Fruit fly (Drosophila melanogaster) whole organism, embryonic: ENCODE data around the gene meep.

Experiments used
- CG1024 ChIP-seq: fragments of 200-800 bp; sonication (Bioruptor generic); IDR thresholded peaks from 2 replicates; pipeline ENCODE4 v1.3.6; 2022; ENCODE audit warnings: missing biosample characterization, missing genetic modification characterization
- CG10267 ChIP-seq: fragments of 200-800 bp; sonication (Bioruptor generic); optimal IDR thresholded peaks from 2 replicates; lab custom pipeline; 2018; ENCODE audit warnings: missing biosample characterization, mild to moderate bottlenecking, missing genetic modification characterization, moderate library complexity
- CG10959 ChIP-seq: fragments of 200-800 bp; sonication (Bioruptor generic); IDR thresholded peaks from 2 replicates; pipeline ENCODE4 v1.3.6; 2022; ENCODE audit warnings: missing biosample characterization, missing genetic modification characterization
- CG11696 ChIP-seq: fragments of 200-800 bp; sonication (Bioruptor generic); IDR thresholded peaks from 2 replicates; pipeline ENCODE4 v1.3.6; 2022; ENCODE audit warnings: missing biosample characterization, missing genetic modification characterization
- CG12236 ChIP-seq: fragments of 200-800 bp; sonication (Bioruptor generic); optimal IDR thresholded peaks from 2 replicates; lab custom pipeline; 2016; ENCODE audit warnings: missing biosample characterization, missing genetic modification characterization
- CG12299 ChIP-seq: fragments of 200-800 bp; sonication (Bioruptor generic); optimal IDR thresholded peaks from 2 replicates; lab custom pipeline; 2018; ENCODE audit warnings: missing biosample characterization, mild to moderate bottlenecking, missing genetic modification characterization
- CG12942 ChIP-seq: fragments of 200-800 bp; sonication (Bioruptor generic); optimal IDR thresholded peaks from 3 replicates; lab custom pipeline; 2016; ENCODE audit warnings: missing biosample characterization, missing genetic modification characterization
- CG13296 ChIP-seq: fragments of 200-800 bp; sonication (Bioruptor generic); optimal IDR thresholded peaks from 3 replicates; lab custom pipeline; 2018; ENCODE audit warnings: missing biosample characterization, mild to moderate bottlenecking, missing genetic modification characterization
- CG13424 ChIP-seq: fragments of 200-800 bp; sonication (Bioruptor generic); optimal IDR thresholded peaks from 2 replicates; lab custom pipeline; 2019; ENCODE audit warnings: missing biosample characterization, mild to moderate bottlenecking, missing genetic modification characterization, moderate library complexity
- CG13624 ChIP-seq: fragments of 200-800 bp; sonication (Bioruptor generic); optimal IDR thresholded peaks from 2 replicates; lab custom pipeline; 2016; ENCODE audit warnings: missing biosample characterization, missing genetic modification characterization
- CG13894 ChIP-seq: fragments of 200-800 bp; sonication (Bioruptor generic); optimal IDR thresholded peaks from 3 replicates; lab custom pipeline; 2018; ENCODE audit warnings: missing biosample characterization, mild to moderate bottlenecking, missing genetic modification characterization, moderate library complexity
- CG15011 ChIP-seq: fragments of 200-800 bp; sonication (Bioruptor generic); optimal IDR thresholded peaks from 3 replicates; lab custom pipeline; 2018; ENCODE audit warnings: missing biosample characterization, mild to moderate bottlenecking, missing genetic modification characterization
- CG15073 ChIP-seq: fragments of 200-800 bp; sonication (Bioruptor generic); optimal IDR thresholded peaks from 2 replicates; lab custom pipeline; 2016; ENCODE audit warnings: missing biosample characterization, missing genetic modification characterization
- CG17359 ChIP-seq: fragments of 200-800 bp; sonication (Bioruptor generic); optimal IDR thresholded peaks from 3 replicates; lab custom pipeline; 2018; ENCODE audit warnings: missing biosample characterization, mild to moderate bottlenecking, missing genetic modification characterization, moderate library complexity
- CG18011 ChIP-seq: fragments of 200-800 bp; sonication (Bioruptor generic); optimal IDR thresholded peaks from 2 replicates; lab custom pipeline; 2017; ENCODE audit warnings: missing biosample characterization, missing genetic modification characterization, mild to moderate bottlenecking, moderate library complexity, missing genotype
- CG18599 ChIP-seq: fragments of 200-800 bp; sonication (Bioruptor generic); optimal IDR thresholded peaks from 3 replicates; lab custom pipeline; 2017; ENCODE audit warnings: missing biosample characterization, missing genetic modification characterization, mild to moderate bottlenecking, moderate library complexity, missing genetic modification reagents
- CG2120 ChIP-seq: fragments of 200-800 bp; sonication (Bioruptor generic); optimal IDR thresholded peaks from 3 replicates; lab custom pipeline; 2016; ENCODE audit warnings: missing biosample characterization, missing genetic modification characterization
- CG34376 ChIP-seq: fragments of 200-800 bp; sonication (Bioruptor generic); optimal IDR thresholded peaks from 2 replicates; lab custom pipeline; 2018; ENCODE audit warnings: missing biosample characterization, mild to moderate bottlenecking, missing genetic modification characterization
- CG4360 ChIP-seq: fragments of 200-800 bp; sonication (Bioruptor generic); IDR thresholded peaks from 2 replicates; pipeline ENCODE4 v1.3.6; 2022; ENCODE audit warnings: missing biosample characterization, missing genetic modification characterization
- CG4854 ChIP-seq: fragments of 200-800 bp; sonication (Bioruptor generic); optimal IDR thresholded peaks from 2 replicates; lab custom pipeline; 2016; ENCODE audit warnings: missing biosample characterization, missing genetic modification characterization, inconsistent platforms
- CG6654 ChIP-seq: fragments of 200-800 bp; sonication (Bioruptor generic); optimal IDR thresholded peaks from 2 replicates; lab custom pipeline; 2017; ENCODE audit warnings: missing biosample characterization, mild to moderate bottlenecking, missing genetic modification characterization
- CG6813 ChIP-seq: fragments of 200-800 bp; sonication (Bioruptor generic); optimal IDR thresholded peaks from 2 replicates; lab custom pipeline; 2017; ENCODE audit warnings: missing biosample characterization, missing genetic modification characterization, mild to moderate bottlenecking, moderate library complexity, missing genetic modification reagents
- CG7556 ChIP-seq: fragments of 200-800 bp; sonication (Bioruptor generic); optimal IDR thresholded peaks from 2 replicates; lab custom pipeline; 2017; ENCODE audit warnings: missing biosample characterization, mild to moderate bottlenecking, missing genetic modification characterization
- CG8290 ChIP-seq, 3 experiments: fragments of 200-800 bp; sonication (Bioruptor generic); optimal IDR thresholded peaks; 2 replicates each; lab custom pipeline; 2016 to 2019; ENCODE audit warnings: missing biosample characterization in 3 of 3, missing genetic modification characterization in 3 of 3, mild to moderate bottlenecking in 2 of 3, moderate library complexity in 1 of 3
- CG9215 ChIP-seq: fragments of 200-800 bp; sonication (Bioruptor generic); IDR thresholded peaks from 2 replicates; pipeline ENCODE4 v1.3.6; 2022; ENCODE audit warnings: missing biosample characterization, missing genetic modification characterization
- Gug ChIP-seq: fragments of 200-800 bp; sonication (Bioruptor generic); IDR thresholded peaks from 4 replicates; pipeline ENCODE4 v1.3.6; 2022; ENCODE audit warnings: missing biosample characterization, missing genetic modification characterization
- HLH4C ChIP-seq: fragments of 200-800 bp; sonication (Bioruptor generic); IDR thresholded peaks from 3 replicates; pipeline ENCODE4 v1.3.6; 2022; ENCODE audit warnings: missing biosample characterization, missing genetic modification characterization; ENCODE audit not compliant: partially characterized antibody
- Hmr ChIP-seq: fragments of 200-800 bp; sonication (Bioruptor generic); optimal IDR thresholded peaks from 3 replicates; lab custom pipeline; 2017; ENCODE audit warnings: mild to moderate bottlenecking, missing biosample characterization, missing genetic modification reagents, missing genetic modification characterization
- MESR4 ChIP-seq: fragments of 200-800 bp; sonication (Bioruptor generic); optimal IDR thresholded peaks from 2 replicates; lab custom pipeline; 2018; ENCODE audit warnings: missing biosample characterization, mild to moderate bottlenecking, missing genetic modification characterization, moderate library complexity
- Nf-YC ChIP-seq: fragments of 200-800 bp; optimal IDR thresholded peaks from 3 replicates; lab custom pipeline; 2019; ENCODE audit warnings: missing biosample characterization, mild to moderate bottlenecking, missing genetic modification characterization, moderate library complexity
- Scr ChIP-seq: fragments of 200-800 bp; sonication (Bioruptor generic); IDR thresholded peaks from 2 replicates; pipeline ENCODE4 v1.3.6; 2022; ENCODE audit warnings: missing biosample characterization, missing genetic modification characterization; ENCODE audit not compliant: partially characterized antibody
- Side ChIP-seq: fragments of 200-800 bp; sonication (Bioruptor generic); optimal IDR thresholded peaks from 2 replicates; lab custom pipeline; 2016; ENCODE audit warnings: missing biosample characterization, missing genetic modification characterization
- YL-1 ChIP-seq: fragments of 200-800 bp; sonication (Bioruptor generic); optimal IDR thresholded peaks from 3 replicates; lab custom pipeline; 2017; ENCODE audit warnings: missing biosample characterization, mild to moderate bottlenecking, missing genetic modification characterization
- bab2 ChIP-seq: fragments of 200-800 bp; sonication (Bioruptor generic); optimal IDR thresholded peaks from 2 replicates; lab custom pipeline; 2016; ENCODE audit warnings: missing biosample characterization, missing genetic modification characterization
- crol ChIP-seq: fragments of 200-800 bp; sonication (Bioruptor generic); IDR thresholded peaks from 2 replicates; pipeline ENCODE4 v1.3.6; 2022; ENCODE audit warnings: missing biosample characterization, missing genetic modification characterization
- crp ChIP-seq, 2 experiments: fragments of 200-800 bp; sonication (Bioruptor generic); optimal IDR thresholded peaks; 2 replicates in 1 of 2; 3 replicates in 1 of 2; lab custom pipeline; 2017; ENCODE audit warnings: missing biosample characterization in 2 of 2, missing genetic modification characterization in 2 of 2, mild to moderate bottlenecking in 1 of 2, moderate library complexity in 1 of 2
- eve ChIP-seq, 2 experiments: fragments of >200 bp; optimal IDR thresholded peaks; 2 replicates each; lab custom pipeline; 2017; ENCODE audit warnings: missing biosample characterization in 2 of 2, missing genetic modification characterization in 2 of 2
- fd64A ChIP-seq: fragments of 200-800 bp; sonication (Bioruptor generic); optimal IDR thresholded peaks from 3 replicates; lab custom pipeline; 2018; ENCODE audit warnings: missing biosample characterization, mild to moderate bottlenecking, missing genetic modification characterization
- gt ChIP-seq: fragments of 200-800 bp; sonication (Bioruptor generic); IDR thresholded peaks from 2 replicates; pipeline ENCODE4 v1.3.6; 2022; ENCODE audit warnings: missing biosample characterization, missing genetic modification characterization
- her ChIP-seq: fragments of 200-800 bp; sonication (Bioruptor generic); optimal IDR thresholded peaks from 2 replicates; lab custom pipeline; 2016; ENCODE audit warnings: missing biosample characterization, missing genetic modification characterization
- hth ChIP-seq: fragments of >200 bp; optimal IDR thresholded peaks from 2 replicates; lab custom pipeline; 2017; ENCODE audit warnings: inconsistent platforms
- nom ChIP-seq: fragments of 200-800 bp; sonication (Bioruptor generic); optimal IDR thresholded peaks from 2 replicates; lab custom pipeline; 2017; ENCODE audit warnings: missing biosample characterization, missing genetic modification characterization, mild to moderate bottlenecking, moderate library complexity, missing genetic modification reagents
- pum ChIP-seq: fragments of 200-800 bp; sonication (Bioruptor generic); optimal IDR thresholded peaks from 2 replicates; lab custom pipeline; 2016; ENCODE audit warnings: missing biosample characterization, missing genetic modification characterization
- seq ChIP-seq: fragments of 200-800 bp; sonication (Bioruptor generic); IDR thresholded peaks from 2 replicates; pipeline ENCODE4 v1.3.6; 2022; ENCODE audit warnings: missing biosample characterization, missing genetic modification characterization
- sisA ChIP-seq: fragments of 200-800 bp; sonication (Bioruptor generic); IDR thresholded peaks from 2 replicates; pipeline ENCODE4 v1.3.6; 2022; ENCODE audit warnings: missing biosample characterization, missing genetic modification characterization
- so ChIP-seq: fragments of 200-800 bp; sonication (Bioruptor generic); IDR thresholded peaks from 3 replicates; pipeline ENCODE4 v1.3.6; 2022; ENCODE audit warnings: missing biosample characterization, missing genetic modification characterization
- tap ChIP-seq: fragments of 200-800 bp; optimal IDR thresholded peaks from 3 replicates; lab custom pipeline; 2019; ENCODE audit warnings: missing biosample characterization, mild to moderate bottlenecking, missing genetic modification characterization, moderate library complexity
- wek ChIP-seq: fragments of 200-800 bp; sonication (Bioruptor generic); optimal IDR thresholded peaks from 3 replicates; lab custom pipeline; 2018; ENCODE audit warnings: missing biosample characterization, mild to moderate bottlenecking, missing genetic modification characterization, moderate library complexity
- wor ChIP-seq: fragments of 200-800 bp; sonication (Bioruptor generic); IDR thresholded peaks from 2 replicates; pipeline ENCODE4 v1.3.6; 2022; ENCODE audit warnings: missing biosample characterization, missing genetic modification characterization

meep gene

dm6 chr3L:1247627-1248295, 44.9 kb upstream of the meep start, which contains the start of the genes Psf1 and Sac1 (continued):
- TF ChIP-seq CG15073 (GFP tag; lab: Kevin White, UChicago) (no peak), HLH4C (GFP tag; lab: Robert Waterston, UW) (peak; percentile 72), CG2120 (GFP tag; lab: Kevin White, UChicago) (peak; percentile 78), CG12236 (no peak), nom (GFP tag; lab: Kevin White, UChicago) (no peak), CG10959 (GFP tag; lab: Robert Waterston, UW) (peak; percentile 84), fd64A (GFP tag; lab: Kevin White, UChicago) (no peak), Side (GFP tag; lab: Kevin White, UChicago) (no peak), CG13624 (GFP tag; lab: Kevin White, UChicago) (peak; percentile 73), CG13894 (no peak), CG4360 (GFP tag; lab: Robert Waterston, UW) (no peak), CG17359 (no peak), YL-1 (GFP tag; lab: Kevin White, UChicago) (peak; percentile 69), Scr (GFP tag; lab: Robert Waterston, UW) (peak; percentile 95), crp (GFP tag; optimal IDR thresholded peaks at IDR 0.05; lab: Kevin White, UChicago) (peak in 1 of 2 experiments; percentile 12), CG12942 (GFP tag; lab: Kevin White, UChicago) (peak; percentile 8), crol (no peak), hth (no peak), wek (GFP tag; lab: Kevin White, UChicago) (peak; percentile 32), CG9215 (GFP tag; lab: Robert Waterston, UW) (peak; percentile 51), MESR4 (GFP tag; lab: Kevin White, UChicago) (peak; percentile 90), bab2 (GFP tag; lab: Kevin White, UChicago) (peak; percentile 73), CG12299 (tag; lab: Kevin White, UChicago) (no peak), CG4854 (GFP tag; lab: Kevin White, UChicago) (no peak), CG6654 (GFP tag; lab: Kevin White, UChicago) (no peak), gt (GFP tag; lab: Robert Waterston, UW) (no peak), CG18599 (GFP tag; lab: Kevin White, UChicago) (no peak), CG13296 (GFP tag; lab: Kevin White, UChicago) (peak; percentile 4), CG1024 (no peak), tap (tag; lab: Kevin White, UChicago) (no peak), CG13424 (tag; lab: Kevin White, UChicago) (peak; percentile 57), CG7556 (no peak), pum (GFP tag; lab: Kevin White, UChicago) (peak; percentile 58), CG11696 (GFP tag; lab: Robert Waterston, UW) (no peak), Nf-YC (no peak), her (GFP tag; lab: Kevin White, UChicago) (no peak), CG10267 (tag; lab: Kevin White, UChicago) (peak; percentile 65), CG6813 (GFP tag; lab: Kevin White, UChicago) (no peak), wor (GFP tag; lab: Robert Waterston, UW) (no peak), CG18011 (GFP tag; lab: Kevin White, UChicago) (no peak), seq (GFP tag; lab: Robert Waterston, UW) (no peak), CG34376 (GFP tag; lab: Kevin White, UChicago) (no peak), CG8290 (GFP tag; optimal IDR thresholded peaks at IDR 0.05; lab: Kevin White, UChicago) (no peak), CG8290 (tag; optimal IDR thresholded peaks at IDR 0.05; lab: Kevin White, UChicago) (peak in 1 of 2 experiments; percentile 27), sisA (GFP tag; lab: Robert Waterston, UW) (peak; percentile 58), so (GFP tag; lab: Robert Waterston, UW) (0 out of 3 replicates have a peak, but pooled peaks have one; percentile 12), CG15011 (GFP tag; lab: Kevin White, UChicago) (no peak), eve (GFP tag; optimal IDR thresholded peaks at IDR 0.05; lab: Kevin White, UChicago) (no peak), Gug (GFP tag; lab: Robert Waterston, UW) (peak; percentile 29; the same call in 1 of the 4 replicates), Hmr (GFP tag; lab: Kevin White, UChicago) (peak; percentile 23)
